Worm (Caenorhabditis elegans): Measurements from ENCODE around the gene uso-1.

DNA sequence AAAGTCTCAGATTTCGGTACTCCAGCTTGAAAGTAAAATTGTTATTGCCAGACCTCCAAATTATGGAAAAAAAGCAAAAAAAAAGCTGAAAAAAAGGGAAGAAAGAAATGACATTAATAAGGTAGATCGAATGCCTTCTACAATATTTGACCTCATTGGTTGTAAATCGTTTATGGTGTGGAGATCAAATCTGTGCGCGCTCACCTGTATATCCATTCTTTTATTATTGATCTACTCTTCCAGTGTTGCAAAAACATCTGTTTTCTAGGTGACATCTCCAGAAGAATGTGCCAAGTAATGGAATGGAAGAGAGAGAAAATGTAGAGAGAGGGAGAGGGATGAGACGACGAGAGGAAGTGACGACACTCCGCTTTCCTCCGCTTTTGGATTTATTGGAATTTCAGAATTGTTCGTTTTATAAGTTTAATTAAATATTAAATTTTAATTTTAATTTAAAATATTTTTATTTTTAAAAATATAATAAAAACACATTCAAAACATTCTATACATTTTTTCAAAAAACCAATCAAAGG lies 38.8 kb downstream of the uso-1 start, which contains the start of the genes pik-1 and aptf-2:
- no peak for TF ChIP-seq snpc-4 (tag; optimal IDR thresholded peaks at IDR 0.05)
- TF ChIP-seq unc-86 (tag; optimal IDR thresholded peaks at IDR 0.05): no peak

All from whole organism, L1 larva.